Fruit fly (Drosophila melanogaster) whole organism, adult: ENCODE measurements around the gene CG12116.

ENCODE experiments used
- CG11617 ChIP-seq: fragments of 200-800 bp; sonication (Bioruptor generic); optimal IDR thresholded peaks from 2 replicates; lab custom pipeline; 2017; ENCODE audit warnings: mild to moderate bottlenecking, missing biosample characterization, missing genetic modification reagents, missing genetic modification characterization
- CG1620 ChIP-seq: fragments of 200-800 bp; sonication (Bioruptor generic); optimal IDR thresholded peaks from 2 replicates; lab custom pipeline; 2016; ENCODE audit warnings: missing biosample characterization, missing genetic modification characterization
- CG7045 ChIP-seq: fragments of 200-800 bp; sonication (Bioruptor generic); optimal IDR thresholded peaks from 2 replicates; lab custom pipeline; 2017; ENCODE audit warnings: missing biosample characterization, mild to moderate bottlenecking, missing genetic modification characterization
- CG7101 ChIP-seq: fragments of 200-800 bp; sonication (Bioruptor generic); optimal IDR thresholded peaks from 2 replicates; lab custom pipeline; 2018; ENCODE audit warnings: missing biosample characterization, mild to moderate bottlenecking, missing genetic modification characterization, moderate library complexity
- Clk ChIP-seq: fragments of 200-800 bp; sonication (Bioruptor generic); optimal IDR thresholded peaks from 2 replicates; lab custom pipeline; 2017; ENCODE audit warnings: missing biosample characterization, missing genetic modification characterization
- Crg-1 ChIP-seq: fragments of 200-800 bp; sonication (Bioruptor generic); optimal IDR thresholded peaks from 2 replicates; lab custom pipeline; 2016; ENCODE audit warnings: missing biosample characterization, missing genetic modification characterization
- Hr96 ChIP-seq: fragments of 200-800 bp; sonication (Bioruptor generic); optimal IDR thresholded peaks from 2 replicates; lab custom pipeline; 2016; ENCODE audit warnings: missing biosample characterization, missing genetic modification characterization
- bab1 ChIP-seq: fragments of 200-800 bp; sonication (Bioruptor generic); optimal IDR thresholded peaks from 3 replicates; lab custom pipeline; 2019; ENCODE audit warnings: missing biosample characterization, mild to moderate bottlenecking, missing genetic modification characterization, moderate library complexity
- cic ChIP-seq: fragments of 200-800 bp; sonication (Bioruptor generic); optimal IDR thresholded peaks from 2 replicates; lab custom pipeline; 2017; ENCODE audit warnings: missing biosample characterization, mild to moderate bottlenecking, missing genetic modification characterization, moderate library complexity
- cnc ChIP-seq, 2 experiments: fragments of >200 bp; optimal IDR thresholded peaks; 2 replicates each; lab custom pipeline; 2017
- kay ChIP-seq: fragments of 200-800 bp; sonication (Bioruptor generic); peaks from one replicate; lab custom pipeline; 2016; ENCODE audit warnings: missing biosample characterization, missing genetic modification characterization, borderline replicate concordance
- pad ChIP-seq: fragments of 200-800 bp; sonication (Bioruptor generic); optimal IDR thresholded peaks from 3 replicates; lab custom pipeline; 2017; ENCODE audit warnings: missing biosample characterization, missing genetic modification characterization, mild to moderate bottlenecking, moderate library complexity, missing genetic modification reagents
- tj ChIP-seq: fragments of 200-800 bp; sonication (Bioruptor generic); optimal IDR thresholded peaks from 3 replicates; lab custom pipeline; 2017; ENCODE audit warnings: missing biosample characterization, mild to moderate bottlenecking, missing genetic modification characterization, moderate library complexity
- toe ChIP-seq: fragments of 200-800 bp; sonication (Bioruptor generic); optimal IDR thresholded peaks from 2 replicates; lab custom pipeline; 2016; ENCODE audit warnings: missing biosample characterization, missing genetic modification characterization

DNA sequence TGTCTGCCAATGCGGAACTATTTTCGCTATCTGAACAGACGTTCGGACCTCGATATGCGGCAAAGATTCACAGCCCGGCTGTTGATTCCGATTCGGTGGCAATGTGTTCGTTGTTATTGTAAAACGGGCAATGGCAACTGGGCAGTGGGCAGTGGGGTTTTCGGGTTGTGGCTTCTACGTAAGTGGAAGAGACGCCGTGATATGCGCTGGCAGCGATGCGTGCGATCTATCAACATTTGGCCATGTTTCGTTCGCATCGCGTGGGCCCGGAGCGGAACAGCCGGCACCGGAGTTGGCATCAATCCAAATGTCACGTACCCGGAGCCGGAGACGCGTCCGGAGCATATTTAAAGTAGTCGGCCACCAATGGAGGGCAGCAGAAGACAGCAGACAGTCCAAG lies 12.7 kb upstream of the CG12116 start, which contains the start of gene Cp38:
- no peak for TF ChIP-seq pad (GFP tag; lab: Kevin White, UChicago)
- TF ChIP-seq CG11617 (GFP tag; lab: Kevin White, UChicago): no peak
- peak; percentile 95 for TF ChIP-seq bab1 (GFP tag; lab: Kevin White, UChicago)
- TF ChIP-seq tj (GFP tag; lab: Kevin White, UChicago): peak; percentile 8
- TF ChIP-seq kay (GFP tag; lab: Kevin White, UChicago): no peak
- TF ChIP-seq Crg-1 (GFP tag; lab: Kevin White, UChicago): no peak
- no peak for TF ChIP-seq Clk
- TF ChIP-seq toe (GFP tag; lab: Kevin White, UChicago): no peak
- no peak for TF ChIP-seq cic (GFP tag; lab: Kevin White, UChicago)
- TF ChIP-seq CG7101 (tag; lab: Kevin White, UChicago): no peak
- no peak for TF ChIP-seq CG7045 (GFP tag; lab: Kevin White, UChicago)
- no peak for TF ChIP-seq Hr96 (GFP tag; lab: Kevin White, UChicago)
- TF ChIP-seq cnc (optimal IDR thresholded peaks at IDR 0.05; lab: Kevin White, UChicago): no peak
- TF ChIP-seq CG1620 (GFP tag; lab: Kevin White, UChicago): no peak
